Fruit fly (Drosophila melanogaster) whole organism, wandering third instar larva: ENCODE measurements around the gene Dyro.

Experiments
- Abd-B ChIP-seq: fragments of >200 bp; optimal IDR thresholded peaks from 2 replicates; lab custom pipeline; 2017; ENCODE audit warnings: missing biosample characterization, missing genetic modification characterization
- CG32264 ChIP-seq: fragments of 200-800 bp; sonication (Bioruptor generic); optimal IDR thresholded peaks from 2 replicates; lab custom pipeline; 2016; ENCODE audit warnings: missing biosample characterization, missing genetic modification characterization
- CG9705 ChIP-seq: fragments of 200-800 bp; sonication (Bioruptor generic); optimal IDR thresholded peaks from 2 replicates; lab custom pipeline; 2018; ENCODE audit warnings: missing biosample characterization, mild to moderate bottlenecking, missing genetic modification characterization
- CrebA ChIP-seq: fragments of 200-800 bp; sonication (Bioruptor generic); optimal IDR thresholded peaks from 2 replicates; lab custom pipeline; 2016; ENCODE audit warnings: missing biosample characterization, mild to moderate bottlenecking, missing genetic modification characterization, borderline replicate concordance
- Dfd ChIP-seq: fragments of >200 bp; optimal IDR thresholded peaks from 2 replicates; lab custom pipeline; 2017; ENCODE audit warnings: missing biosample characterization, missing genetic modification characterization
- Dif ChIP-seq: fragments of 200-275, 200-300 bp; sonication (Bioruptor generic); optimal IDR thresholded peaks from 2 replicates; lab custom pipeline; 2018; ENCODE audit warnings: missing biosample characterization, missing genetic modification characterization; ENCODE audit not compliant: partially characterized antibody
- GATAd ChIP-seq: sonication (Bioruptor generic); optimal IDR thresholded peaks from 2 replicates; lab custom pipeline; 2016; ENCODE audit warnings: missing biosample characterization, missing genetic modification characterization
- HLH106 ChIP-seq: fragments of 200-800 bp; optimal IDR thresholded peaks from 3 replicates; lab custom pipeline; 2019; ENCODE audit warnings: missing biosample characterization, mild to moderate bottlenecking, missing genetic modification characterization, moderate library complexity
- Hnf4 ChIP-seq: fragments of 200-800 bp; sonication (Bioruptor generic); optimal IDR thresholded peaks from 2 replicates; lab custom pipeline; 2016; ENCODE audit warnings: missing biosample characterization, mild to moderate bottlenecking, missing genetic modification characterization
- Hr78 ChIP-seq: fragments of >200 bp; optimal IDR thresholded peaks from 2 replicates; lab custom pipeline; 2017; ENCODE audit warnings: missing biosample characterization, missing genetic modification characterization
- Hr83 ChIP-seq: fragments of 200-300 bp; sonication (Bioruptor generic); optimal IDR thresholded peaks from 2 replicates; lab custom pipeline; 2016; ENCODE audit warnings: missing biosample characterization, mild to moderate bottlenecking, missing genetic modification characterization, moderate library complexity; ENCODE audit not compliant: poor library complexity, severe bottlenecking
- Jra ChIP-seq: sonication (Bioruptor generic); optimal IDR thresholded peaks from 2 replicates; lab custom pipeline; 2016; ENCODE audit warnings: missing biosample characterization, missing genetic modification characterization
- Mio ChIP-seq: sonication (Bioruptor generic); optimal IDR thresholded peaks from 2 replicates; lab custom pipeline; 2016; ENCODE audit warnings: missing biosample characterization, missing genetic modification characterization
- Myc ChIP-seq: fragments of >200 bp; optimal IDR thresholded peaks from 2 replicates; lab custom pipeline; 2017
- N ChIP-seq: fragments of >200 bp; optimal IDR thresholded peaks from 2 replicates; lab custom pipeline; 2018; ENCODE audit warnings: missing biosample characterization, missing external identifiers, missing genetic modification characterization
- OdsH ChIP-seq: fragments of 200-800 bp; sonication (Bioruptor generic); optimal IDR thresholded peaks from 2 replicates; lab custom pipeline; 2016; ENCODE audit warnings: missing biosample characterization, mild to moderate bottlenecking, missing genetic modification characterization
- Rel ChIP-seq, 2 experiments: fragments of 200-800 bp; sonication (Bioruptor generic) in 1 of 2; optimal IDR thresholded peaks; 2 replicates in 1 of 2; 3 replicates in 1 of 2; lab custom pipeline; 2016 to 2019; ENCODE audit warnings: mild to moderate bottlenecking in 2 of 2, missing biosample characterization in 2 of 2, missing genetic modification characterization in 2 of 2, moderate library complexity in 1 of 2
- Sp1 ChIP-seq: fragments of 200-800 bp; sonication (Bioruptor generic); optimal IDR thresholded peaks from 3 replicates; lab custom pipeline; 2019; ENCODE audit warnings: missing biosample characterization, mild to moderate bottlenecking, missing genetic modification characterization, moderate library complexity
- Vsx2 ChIP-seq: fragments of 200-300, 225-300 bp; sonication (Bioruptor generic); optimal IDR thresholded peaks from 2 replicates; lab custom pipeline; 2018; ENCODE audit warnings: missing biosample characterization, missing genetic modification characterization; ENCODE audit not compliant: partially characterized antibody
- br ChIP-seq: fragments of 200-800 bp; sonication (Bioruptor generic); optimal IDR thresholded peaks from 2 replicates; lab custom pipeline; 2016; ENCODE audit warnings: missing biosample characterization, missing genetic modification characterization
- brk ChIP-seq: fragments of 200-800 bp; sonication (Bioruptor generic); optimal IDR thresholded peaks from 2 replicates; lab custom pipeline; 2016; ENCODE audit warnings: missing biosample characterization, mild to moderate bottlenecking, missing genetic modification characterization
- dl ChIP-seq, 2 experiments: fragments of 175-275, 200-275 bp in 1 of 2; fragments of 200-275 bp in 1 of 2; sonication (Bioruptor generic); optimal IDR thresholded peaks; lab custom pipeline; 2018; ENCODE audit warnings: mild to moderate bottlenecking in 2 of 2, missing biosample characterization in 2 of 2, missing genetic modification characterization in 2 of 2, moderate library complexity in 2 of 2; ENCODE audit not compliant: partially characterized antibody in 2 of 2, insufficient read depth in 1 of 2
- dmrt93B ChIP-seq: fragments of 200-800 bp; sonication (Bioruptor generic); optimal IDR thresholded peaks from 2 replicates; lab custom pipeline; 2018; ENCODE audit warnings: missing biosample characterization, mild to moderate bottlenecking, missing genetic modification characterization
- dsf ChIP-seq: sonication (Bioruptor generic); optimal IDR thresholded peaks from 2 replicates; lab custom pipeline; 2016; ENCODE audit warnings: missing biosample characterization, missing genetic modification characterization, borderline replicate concordance
- ey ChIP-seq: fragments of 200-800 bp; sonication (Bioruptor generic); optimal IDR thresholded peaks from 2 replicates; lab custom pipeline; 2016; ENCODE audit warnings: missing biosample characterization, missing genetic modification characterization
- foxo ChIP-seq, 2 experiments: fragments of 200-800 bp; sonication (Bioruptor generic); optimal IDR thresholded peaks; 2 replicates in 1 of 2; 3 replicates in 1 of 2; lab custom pipeline; 2016 to 2017; ENCODE audit warnings: missing biosample characterization in 2 of 2, missing genetic modification characterization in 2 of 2
- fru ChIP-seq: fragments of 200-800 bp; sonication (Bioruptor generic); optimal IDR thresholded peaks from 3 replicates; lab custom pipeline; 2016; ENCODE audit warnings: missing biosample characterization, mild to moderate bottlenecking, missing genetic modification characterization
- h ChIP-seq: fragments of 200-800 bp; sonication (Bioruptor generic); optimal IDR thresholded peaks from 3 replicates; lab custom pipeline; 2016; ENCODE audit warnings: missing biosample characterization, mild to moderate bottlenecking, missing genetic modification characterization
- jim ChIP-seq: fragments of 175-275, 200-325 bp; sonication (Bioruptor generic); optimal IDR thresholded peaks from 2 replicates; lab custom pipeline; 2016; ENCODE audit warnings: missing biosample characterization, mild to moderate bottlenecking, missing genetic modification characterization
- lola ChIP-seq: fragments of >200 bp; optimal IDR thresholded peaks from 2 replicates; lab custom pipeline; 2017; ENCODE audit warnings: missing biosample characterization, missing genetic modification characterization
- pan ChIP-seq: fragments of >200 bp; optimal IDR thresholded peaks from 2 replicates; lab custom pipeline; 2017
- psq ChIP-seq: fragments of 200-800 bp; sonication (Bioruptor generic); optimal IDR thresholded peaks from 3 replicates; lab custom pipeline; 2017; ENCODE audit warnings: missing biosample characterization, mild to moderate bottlenecking, missing genetic modification characterization, moderate library complexity
- rgr ChIP-seq: fragments of 200-800 bp; sonication (Bioruptor generic); optimal IDR thresholded peaks from 3 replicates; lab custom pipeline; 2016; ENCODE audit warnings: missing biosample characterization, mild to moderate bottlenecking, missing genetic modification characterization
- sage ChIP-seq: fragments of 200-800 bp; sonication (Bioruptor generic); optimal IDR thresholded peaks from 2 replicates; lab custom pipeline; 2016; ENCODE audit warnings: missing biosample characterization, mild to moderate bottlenecking, missing genetic modification characterization
- sv ChIP-seq: fragments of 200-800 bp; sonication (Bioruptor generic); optimal IDR thresholded peaks from 3 replicates; lab custom pipeline; 2016; ENCODE audit warnings: missing biosample characterization, missing genetic modification characterization
- tai ChIP-seq: sonication (Bioruptor generic); optimal IDR thresholded peaks from 2 replicates; lab custom pipeline; 2016; ENCODE audit warnings: missing biosample characterization, missing genetic modification characterization
- usp ChIP-seq: fragments of >200 bp; optimal IDR thresholded peaks from 2 replicates; lab custom pipeline; 2017; ENCODE audit warnings: missing biosample characterization, missing genetic modification characterization
- woc ChIP-seq: sonication (Bioruptor generic); optimal IDR thresholded peaks from 2 replicates; lab custom pipeline; 2016; ENCODE audit warnings: missing biosample characterization, mild to moderate bottlenecking, missing genetic modification characterization

The Dyro gene

DNA sequence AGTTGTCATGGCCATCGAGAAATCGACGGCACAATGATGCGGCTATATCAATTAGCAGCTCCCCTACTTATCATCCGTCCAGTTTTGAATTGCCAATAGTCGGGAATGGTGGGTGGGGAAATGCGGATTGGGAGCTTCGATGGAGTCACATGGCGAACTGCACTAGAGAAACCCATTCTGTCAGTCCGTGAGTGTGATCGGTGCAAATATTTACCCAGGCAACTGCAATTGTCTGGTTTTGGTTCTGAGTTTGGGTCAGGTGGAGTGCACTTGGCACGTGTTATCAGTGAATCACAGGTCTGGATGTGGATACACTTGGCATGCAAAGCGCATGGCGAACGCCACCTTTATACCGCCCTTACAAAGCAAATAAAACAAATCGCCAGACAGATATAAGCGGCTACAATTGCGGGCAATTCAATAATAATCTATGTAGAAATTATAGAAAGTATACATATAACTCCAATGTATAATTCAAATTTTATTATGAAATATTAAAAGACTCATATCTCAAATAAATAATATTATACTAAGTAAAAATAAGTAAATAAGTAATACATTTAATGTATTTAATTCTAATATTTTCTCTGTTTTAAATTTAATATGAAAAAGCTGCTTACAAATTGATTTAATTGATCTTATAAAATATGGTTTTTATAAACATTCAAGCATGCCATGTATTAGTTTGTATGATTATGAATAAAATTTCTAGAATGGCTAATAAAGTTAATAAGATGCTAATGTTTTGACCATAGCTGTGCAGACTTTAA is 23.3 kb downstream of the Dyro start:
- TF ChIP-seq dmrt93B (GFP tag; lab: Kevin White, UChicago) (no peak), Hnf4 (GFP tag; lab: Kevin White, UChicago) (no peak), Abd-B (GFP tag; lab: Kevin White, UChicago) (no peak), Myc (no peak), dsf (no peak), brk (GFP tag; lab: Kevin White, UChicago) (no peak), HLH106 (peak; percentile 11), dl (GFP tag; optimal IDR thresholded peaks at IDR 0.05; lab: Kevin White, UChicago; ENCODE audit: insufficient read depth in 1 of 2, partially characterized antibody in 2 of 2) (no peak), CrebA (GFP tag; lab: Kevin White, UChicago) (no peak), Dfd (no peak), br (GFP tag; lab: Kevin White, UChicago) (peak; percentile 50), CG32264 (GFP tag; lab: Kevin White, UChicago) (no peak), Dif (GFP tag; lab: Kevin White, UChicago) (no peak), woc (GFP tag; lab: Kevin White, UChicago) (no peak), fru (GFP tag; lab: Kevin White, UChicago) (no peak), N (no peak), Mio (no peak), Hr78 (GFP tag; lab: Kevin White, UChicago) (no peak), pan (lab: Kevin White, UChicago) (no peak), Sp1 (GFP tag; lab: Kevin White, UChicago) (no peak), lola (GFP tag; lab: Kevin White, UChicago) (no peak), usp (GFP tag; lab: Kevin White, UChicago) (no peak), CG9705 (GFP tag; lab: Kevin White, UChicago) (no peak), Jra (GFP tag; lab: Kevin White, UChicago) (no peak), OdsH (peak; percentile 11), Hr83 (GFP tag; lab: Kevin White, UChicago) (peak; percentile 72), ey (GFP tag; lab: Kevin White, UChicago) (peak; percentile 25), Rel (GFP tag; optimal IDR thresholded peaks at IDR 0.05; lab: Kevin White, UChicago) (no peak), Rel (tag; optimal IDR thresholded peaks at IDR 0.05; lab: Kevin White, UChicago) (no peak), sage (GFP tag; lab: Kevin White, UChicago) (no peak), Vsx2 (GFP tag; lab: Kevin White, UChicago) (no peak), foxo (GFP tag; optimal IDR thresholded peaks at IDR 0.05; lab: Kevin White, UChicago) (peak in 1 of 2 experiments; percentile 45), sv (GFP tag; lab: Kevin White, UChicago) (no peak), psq (GFP tag; lab: Kevin White, UChicago) (no peak), h (GFP tag; lab: Kevin White, UChicago) (peak; percentile 63), rgr (GFP tag; lab: Kevin White, UChicago) (peak; percentile 33), GATAd (GFP tag; lab: Kevin White, UChicago) (no peak), jim (GFP tag; lab: Kevin White, UChicago) (no peak), tai (no peak)

dm6 chr3L:11263985-11264384 is 31.7 kb downstream of the Dyro start:
- TF ChIP-seq Hnf4 (GFP tag; lab: Kevin White, UChicago) (no peak), CG9705 (GFP tag; lab: Kevin White, UChicago) (no peak), N (no peak), dl (GFP tag; optimal IDR thresholded peaks at IDR 0.05; lab: Kevin White, UChicago; ENCODE audit: insufficient read depth in 1 of 2, partially characterized antibody in 2 of 2) (no peak), fru (GFP tag; lab: Kevin White, UChicago) (no peak), brk (GFP tag; lab: Kevin White, UChicago) (no peak), sage (GFP tag; lab: Kevin White, UChicago) (no peak), dsf (no peak)
